Worm (Caenorhabditis elegans): ENCODE measurements around the gene cyp-35A2.

DNA sequence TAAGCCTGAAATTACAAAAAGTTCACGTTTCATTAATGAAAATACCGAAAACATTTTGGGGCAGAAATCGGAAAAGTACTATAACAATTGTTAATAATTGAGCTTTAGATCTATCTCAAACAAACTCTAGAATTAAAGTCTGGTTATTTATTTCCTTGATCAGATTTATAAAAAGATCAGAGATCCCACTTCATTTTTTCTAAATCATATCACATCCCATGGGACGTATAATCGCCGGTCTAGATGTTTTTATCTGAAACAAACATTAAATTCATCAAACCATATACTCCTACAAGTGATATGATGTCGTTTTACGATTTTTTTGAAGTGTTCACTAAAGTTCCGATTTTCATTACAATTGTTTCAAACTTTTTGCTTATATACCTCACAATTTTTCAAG, 47.7 kb upstream of the cyp-35A2 start, which contains the start of gene str-41:
- TF ChIP-seq fkh-8 (tag; optimal IDR thresholded peaks at IDR 0.05) (no peak), lin-15B (tag; optimal IDR thresholded peaks at IDR 0.05) (no peak), unc-62 (GFP tag; optimal IDR thresholded peaks at IDR 0.05) (no peak), C34B4.2 (tag; optimal IDR thresholded peaks at IDR 0.05) (no peak), nhr-11 (tag; optimal IDR thresholded peaks at IDR 0.05) (no peak), ces-1 (GFP tag; optimal IDR thresholded peaks at IDR 0.05) (no peak), elt-3 (tag; optimal IDR thresholded peaks at IDR 0.05) (no peak), pqm-1 (tag; optimal IDR thresholded peaks at IDR 0.05) (no peak), fkh-10 (GFP tag; optimal IDR thresholded peaks at IDR 0.05) (no peak), ztf-4 (tag; optimal IDR thresholded peaks at IDR 0.05) (no peak), blmp-1 (tag; optimal IDR thresholded peaks at IDR 0.05) (no peak), pag-3 (tag; optimal IDR thresholded peaks at IDR 0.05; ENCODE audit: borderline replicate concordance, insufficient read depth) (no peak), nhr-77 (tag; optimal IDR thresholded peaks at IDR 0.05) (no peak)

All from whole organism, L1 larva.